Worm (Caenorhabditis elegans) whole organism, L1 larva: ENCODE data around the gene asp-4.

Experiments used
- egl-27 ChIP-seq, 2 experiments: fragments of 150-350 bp in 1 of 2; sonication (generic microtip); optimal IDR thresholded peaks; 3 replicates each; lab custom pipeline; 2017 to 2018; ENCODE audit warnings: missing biosample characterization in 2 of 2, missing genetic modification characterization in 2 of 2, missing genetic modification reagents in 2 of 2
- elt-3 ChIP-seq, 6 experiments: fragments of 150-350 bp in 1 of 6; sonication (generic microtip); optimal IDR thresholded peaks; 2 replicates each; lab custom pipeline; 2017 to 2018; ENCODE audit warnings: missing biosample characterization in 6 of 6, missing genetic modification characterization in 6 of 6, inconsistent platforms in 1 of 6
- irx-1 ChIP-seq: sonication (generic microtip); optimal IDR thresholded peaks from 2 replicates; lab custom pipeline; 2016; ENCODE audit warnings: missing genetic modification characterization, missing compliant biosample characterization
- jun-1 ChIP-seq: fragments of 150-350 bp; optimal IDR thresholded peaks from 2 replicates; lab custom pipeline; 2014; ENCODE audit warnings: missing biosample characterization, missing genetic modification reagents, missing genetic modification characterization
- lin-35 ChIP-seq, 2 experiments: fragments of 150-350 bp; optimal IDR thresholded peaks; 2 replicates each; lab custom pipeline; 2014; ENCODE audit warnings: missing biosample characterization in 2 of 2, missing genetic modification characterization in 2 of 2, missing genetic modification reagents in 2 of 2
- sptf-1 ChIP-seq: fragments of 150-350 bp; optimal IDR thresholded peaks from 2 replicates; lab custom pipeline; 2014; ENCODE audit warnings: missing biosample characterization, missing genetic modification characterization
- unc-130 ChIP-seq: fragments of 150-350 bp; optimal IDR thresholded peaks from 2 replicates; lab custom pipeline; 2017; ENCODE audit warnings: missing biosample characterization, missing genetic modification characterization, inconsistent platforms
- unc-62 ChIP-seq: fragments of 150-350 bp; optimal IDR thresholded peaks from 2 replicates; lab custom pipeline; 2014; ENCODE audit warnings: missing biosample characterization, missing genetic modification reagents, missing genetic modification characterization

ce11 chrX:13190912-13191311, 30.4 kb downstream of the asp-4 start, which contains the start of gene gpa-6:
- TF ChIP-seq egl-27 (tag; optimal IDR thresholded peaks at IDR 0.05; lab: Kevin White, UChicago) (no peak), unc-130 (tag; lab: Kevin White, UChicago) (no peak), irx-1 (tag; lab: Kevin White, UChicago) (no peak), elt-3 (tag; optimal IDR thresholded peaks at IDR 0.05; lab: Kevin White, UChicago) (no peak), sptf-1 (tag; lab: Kevin White, UChicago) (no peak), jun-1 (no peak), lin-35 (GFP tag; optimal IDR thresholded peaks at IDR 0.05; lab: Kevin White, UChicago) (no peak), unc-62 (GFP tag; lab: Kevin White, UChicago) (no peak)
